Worm (Caenorhabditis elegans): ENCODE results near the gene mans-2.
A peak's percentile ranks its signal among the peaks of the same experiment; 100 is the strongest.

Gene mans-2

DNA sequence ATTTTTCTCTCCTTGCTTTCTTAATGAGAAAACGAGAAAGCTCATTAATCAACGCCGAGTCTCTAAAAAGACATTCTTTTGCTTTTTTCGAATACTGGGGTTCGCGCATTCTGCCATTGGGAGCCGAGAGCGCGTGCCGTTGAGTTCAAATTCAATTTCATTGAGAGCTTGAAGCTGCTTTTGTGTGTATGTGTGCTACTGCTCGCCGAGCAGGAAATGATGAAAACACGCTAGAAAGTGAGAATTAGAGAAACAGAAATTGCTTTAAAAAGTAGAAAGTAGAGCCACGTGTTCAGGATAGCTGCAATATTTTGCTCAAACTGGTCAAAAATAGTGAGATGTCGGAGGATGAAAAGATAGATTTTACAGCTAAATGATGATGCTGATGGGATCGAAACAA, 40.4 kb upstream of the mans-2 start:
- peak in 1 of 2 experiments; percentile 3 for TF ChIP-seq daf-16 (GFP tag; optimal IDR thresholded peaks at IDR 0.05)
- TF ChIP-seq daf-16 (tag; optimal IDR thresholded peaks at IDR 0.05), result no peak
- TF ChIP-seq mep-1 (tag; optimal IDR thresholded peaks at IDR 0.05), result peak; percentile 18
- TF ChIP-seq lin-1 (GFP tag; IDR thresholded peaks at IDR 0.05), result no peak
- peak in 1 of 2 experiments; percentile 29 for TF ChIP-seq lsy-2 (tag; optimal IDR thresholded peaks at IDR 0.05)
- TF ChIP-seq mxl-3 (GFP tag; optimal IDR thresholded peaks at IDR 0.05), result peak; percentile 40
- TF ChIP-seq aha-1 (tag), result peak; percentile 82
- peak; percentile 88 for TF ChIP-seq ces-1 (GFP tag; optimal IDR thresholded peaks at IDR 0.05)
- TF ChIP-seq hmg-1.1 (GFP tag; IDR thresholded peaks at IDR 0.05), result no peak
- peak; percentile 66; the same call in 1 of the 2 replicates for TF ChIP-seq ctbp-1 (GFP tag; IDR thresholded peaks at IDR 0.05)
- TF ChIP-seq daf-12 (tag; optimal IDR thresholded peaks at IDR 0.05), result no peak
- peak; percentile 28 for TF ChIP-seq ceh-32 (tag; optimal IDR thresholded peaks at IDR 0.05; ENCODE audit: poor library complexity)
- peak; percentile 64 for TF ChIP-seq hlh-30 (tag; optimal IDR thresholded peaks at IDR 0.05; ENCODE audit: insufficient read depth)
- TF ChIP-seq lin-39 (tag; optimal IDR thresholded peaks at IDR 0.05), result no peak
- TF ChIP-seq spr-1 (tag; optimal IDR thresholded peaks at IDR 0.05), result no peak
- TF ChIP-seq mdl-1 (tag; optimal IDR thresholded peaks at IDR 0.05), result peak in 1 of 2 experiments; percentile 68
- TF ChIP-seq fkh-10 (GFP tag; optimal IDR thresholded peaks at IDR 0.05), result peak; percentile 94
- peak; percentile 3 for TF ChIP-seq F37D6.2 (tag; optimal IDR thresholded peaks at IDR 0.05)
- peak in 1 of 2 experiments; percentile 2 for TF ChIP-seq hif-1 (tag; optimal IDR thresholded peaks at IDR 0.05)
- no peak for TF ChIP-seq fos-1 (tag; optimal IDR thresholded peaks at IDR 0.05)
- peak; percentile 2 for TF ChIP-seq nhr-11 (tag; optimal IDR thresholded peaks at IDR 0.05)

DNA sequence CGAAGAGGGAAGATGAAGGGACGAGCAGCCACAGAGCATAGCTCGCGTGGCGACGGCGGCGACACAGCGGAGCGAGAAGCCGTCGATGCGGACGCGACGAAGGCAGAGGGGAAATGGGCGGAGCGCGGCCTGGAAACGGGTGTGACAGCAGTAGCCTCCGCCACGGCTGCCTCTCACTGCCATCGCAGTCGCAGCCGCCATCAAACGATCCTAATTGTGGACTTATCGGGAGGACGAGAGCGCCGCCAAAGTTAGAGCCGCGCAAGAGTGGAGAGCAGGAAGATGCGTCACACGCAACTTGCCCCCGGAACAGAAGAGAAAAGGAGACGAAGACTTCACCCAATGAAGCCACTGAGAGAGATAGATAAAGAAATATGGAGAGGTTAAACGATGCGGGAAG, 39.0 kb upstream of the mans-2 start:
- TF ChIP-seq zag-1 (tag; optimal IDR thresholded peaks at IDR 0.05) (no peak), dmd-9 (GFP tag; IDR thresholded peaks at IDR 0.05) (0 out of 2 replicates have a peak, but pooled peaks have one; percentile 51), ctbp-1 (GFP tag; IDR thresholded peaks at IDR 0.05) (peak; percentile 79), php-3 (GFP tag; IDR thresholded peaks at IDR 0.05) (no peak), lin-1 (GFP tag; IDR thresholded peaks at IDR 0.05) (no peak), zfp-3 (GFP tag; conservative IDR thresholded peaks at IDR 0.05) (no peak), unc-39 (tag; optimal IDR thresholded peaks at IDR 0.05) (no peak), nhr-42 (GFP tag; IDR thresholded peaks at IDR 0.05) (no peak), daf-12 (tag; optimal IDR thresholded peaks at IDR 0.05) (no peak), gei-8 (GFP tag; optimal IDR thresholded peaks at IDR 0.05) (no peak), hmg-1.1 (GFP tag; IDR thresholded peaks at IDR 0.05) (peak; percentile 64; the same call in 1 of the 2 replicates), nhr-28 (tag; optimal IDR thresholded peaks at IDR 0.05) (no peak), Y5F2A.4 (GFP tag; optimal IDR thresholded peaks at IDR 0.05) (no peak), F26F4.8 (GFP tag; conservative IDR thresholded peaks at IDR 0.05) (0 out of 2 replicates have a peak, but pooled peaks have one; percentile 36), T20F7.1 (GFP tag; optimal IDR thresholded peaks at IDR 0.05) (no peak), daf-16 (GFP tag; optimal IDR thresholded peaks at IDR 0.05) (no peak), daf-16 (tag; optimal IDR thresholded peaks at IDR 0.05) (no peak), egl-27 (tag; optimal IDR thresholded peaks at IDR 0.05) (no peak), ztf-11 (tag; optimal IDR thresholded peaks at IDR 0.05) (no peak), nhr-10 (tag; optimal IDR thresholded peaks at IDR 0.05) (no peak), nhr-111 (GFP tag; optimal IDR thresholded peaks at IDR 0.05) (no peak), nhr-11 (tag; optimal IDR thresholded peaks at IDR 0.05) (peak; percentile 2), mdt-29 (GFP tag; IDR thresholded peaks at IDR 0.05) (no peak), rbr-2 (tag; optimal IDR thresholded peaks at IDR 0.05) (peak; percentile 47), ceh-28 (tag; optimal IDR thresholded peaks at IDR 0.05) (no peak), dmd-6 (GFP tag; IDR thresholded peaks at IDR 0.05) (no peak), Y48G9A.11 (GFP tag; IDR thresholded peaks at IDR 0.05) (0 out of 2 replicates have a peak, but pooled peaks have one; percentile 5), ceh-20 (GFP tag; IDR thresholded peaks at IDR 0.05) (peak; percentile 28; the same call in 1 of the 2 replicates), fkh-10 (GFP tag; optimal IDR thresholded peaks at IDR 0.05) (peak; percentile 47), set-16 (GFP tag; IDR thresholded peaks at IDR 0.05) (peak; percentile 98), T26A8.4 (GFP tag; IDR thresholded peaks at IDR 0.05) (peak; percentile 29; the same call in 1 of the 2 replicates), dmd-8 (GFP tag; IDR thresholded peaks at IDR 0.05) (peak; percentile 59; the same call in 1 of the 2 replicates), aha-1 (tag) (peak; percentile 98), mdl-1 (tag; optimal IDR thresholded peaks at IDR 0.05) (no peak), lsy-2 (tag; optimal IDR thresholded peaks at IDR 0.05) (peak in 1 of 2 experiments; percentile 9), zip-11 (GFP tag; IDR thresholded peaks at IDR 0.05) (no peak), pqm-1 (tag; optimal IDR thresholded peaks at IDR 0.05) (no peak), snpc-4 (tag; optimal IDR thresholded peaks at IDR 0.05) (no peak), daf-8 (GFP tag; IDR thresholded peaks at IDR 0.05) (no peak)

Data from whole organism, L4 larva.